Worm (Caenorhabditis elegans): ENCODE results near the gene str-249.

- TF ChIP-seq gmeb-2 (tag; optimal IDR thresholded peaks at IDR 0.05) (no peak), sox-4 (tag; optimal IDR thresholded peaks at IDR 0.05) (no peak), ets-4 (tag; optimal IDR thresholded peaks at IDR 0.05) (no peak), nhr-11 (tag; optimal IDR thresholded peaks at IDR 0.05) (no peak), nfya-1 (tag; optimal IDR thresholded peaks at IDR 0.05) (no peak), nhr-232 (tag; optimal IDR thresholded peaks at IDR 0.05) (no peak), Y22D7AL.16 (tag; optimal IDR thresholded peaks at IDR 0.05) (no peak), unc-42 (tag; optimal IDR thresholded peaks at IDR 0.05) (no peak)
Measured at ce11 chrIV:7236248-7236772, 49.7 kb upstream of the str-249 start.

All from whole organism, late embryonic.